Fruit fly (Drosophila melanogaster): ENCODE data around the gene Gr94a.

The Gr94a gene

DNA sequence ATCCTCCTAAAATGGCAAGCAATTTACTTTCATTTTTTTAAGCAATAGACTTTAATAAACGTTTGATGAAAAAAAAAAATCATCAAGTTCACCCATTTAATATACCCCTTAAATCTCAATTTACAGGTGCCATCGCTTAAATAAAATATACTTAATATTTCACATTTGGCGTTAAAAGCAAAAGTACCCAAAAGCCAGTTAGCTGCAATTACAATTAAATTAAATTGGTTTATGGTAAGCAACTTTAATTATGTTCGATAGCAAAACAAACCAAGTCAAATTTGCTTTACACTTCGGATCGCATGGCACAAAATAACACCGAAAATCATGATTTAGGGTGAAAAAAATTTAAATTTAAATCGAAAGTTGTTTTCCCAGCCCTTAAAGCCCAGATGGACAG lies 9.5 kb upstream of the Gr94a start, which contains the start of gene CG13838:
Gene CG13838, plus strand, starts transcription at position 301 of the 400 bp plus-strand sequence.
- TF ChIP-seq Dll (optimal IDR thresholded peaks at IDR 0.05) (no peak), EcR (GFP tag; optimal IDR thresholded peaks at IDR 0.05) (no peak), pan (optimal IDR thresholded peaks at IDR 0.05) (no peak), CG8478 (optimal IDR thresholded peaks at IDR 0.05) (no peak), psq (optimal IDR thresholded peaks at IDR 0.05) (no peak), usp (GFP tag; optimal IDR thresholded peaks at IDR 0.05) (no peak)

- TF ChIP-seq CG8478 (optimal IDR thresholded peaks at IDR 0.05) (no peak), psq (optimal IDR thresholded peaks at IDR 0.05) (no peak), EcR (GFP tag; optimal IDR thresholded peaks at IDR 0.05) (no peak), usp (GFP tag; optimal IDR thresholded peaks at IDR 0.05) (no peak), Dll (optimal IDR thresholded peaks at IDR 0.05) (no peak), pan (optimal IDR thresholded peaks at IDR 0.05) (no peak)
Measured at dm6 chr3R:23042746-23043265, 8.7 kb upstream of the Gr94a start.

DNA sequence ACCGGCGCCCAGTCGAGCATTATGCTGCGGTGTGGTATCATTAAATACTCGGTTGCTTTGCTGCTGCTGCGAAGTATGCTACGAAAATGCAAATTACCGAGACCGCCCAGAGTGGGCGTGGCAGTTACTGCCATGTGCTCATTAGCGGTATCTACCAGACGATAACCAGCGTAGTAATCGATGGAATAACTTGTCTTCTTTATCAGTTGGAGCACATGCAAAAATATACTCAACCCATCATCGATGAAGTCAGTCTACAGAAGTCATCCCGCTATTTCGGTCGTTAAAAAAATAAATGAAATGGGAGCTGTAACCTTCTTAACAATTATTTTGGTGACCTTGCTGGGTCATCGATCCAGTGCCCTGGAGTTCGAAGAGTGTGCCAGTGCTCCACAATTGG lies 7.8 kb upstream of the Gr94a start, which contains the start of gene CG13837:
Gene CG13837, plus strand, starts transcription at position 301 of the 400 bp plus-strand sequence.
- TF ChIP-seq EcR (GFP tag; optimal IDR thresholded peaks at IDR 0.05) = no peak
- no peak for TF ChIP-seq psq (optimal IDR thresholded peaks at IDR 0.05)
- no peak for TF ChIP-seq CG8478 (optimal IDR thresholded peaks at IDR 0.05)
- TF ChIP-seq usp (GFP tag; optimal IDR thresholded peaks at IDR 0.05) = no peak
- TF ChIP-seq pan (optimal IDR thresholded peaks at IDR 0.05) = no peak
- TF ChIP-seq Dll (optimal IDR thresholded peaks at IDR 0.05) = no peak

dm6 chr3R:23046529-23046943 lies 5.0 kb upstream of the Gr94a start:
- peak in 1 of 2 experiments; percentile 12 for TF ChIP-seq EcR (GFP tag; optimal IDR thresholded peaks at IDR 0.05)
- TF ChIP-seq Dll (optimal IDR thresholded peaks at IDR 0.05) = no peak

DNA sequence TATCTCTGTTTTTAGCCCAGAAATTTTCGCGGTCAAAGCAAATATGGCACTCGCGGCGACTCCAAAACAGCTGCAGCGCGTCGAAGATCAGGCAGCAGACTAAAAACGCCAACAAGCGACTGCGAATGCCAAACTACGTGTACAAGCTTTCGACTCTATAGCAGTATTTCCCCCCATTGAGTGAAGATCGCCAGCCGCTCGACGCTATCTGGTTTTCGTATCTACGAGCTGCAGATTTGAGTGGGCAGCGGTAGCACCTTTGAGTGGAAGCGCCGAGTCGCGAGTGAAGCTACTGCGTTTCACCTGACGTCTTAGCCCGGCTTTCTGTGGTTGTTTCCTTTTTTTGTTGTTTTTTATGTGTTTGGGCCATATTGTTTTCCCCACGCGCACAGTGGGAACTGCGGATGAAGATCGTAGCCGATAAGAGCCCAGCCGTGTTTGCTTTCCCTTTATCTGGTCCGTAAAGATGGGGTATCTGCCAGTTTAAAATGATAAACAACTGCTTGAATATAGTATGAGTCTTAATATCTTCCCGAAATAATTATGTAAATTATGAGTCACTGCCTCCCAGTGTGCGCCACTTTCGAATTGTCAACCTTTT lies 3.3 kb upstream of the Gr94a start, which contains the start of gene CG17121:
Gene CG17121, minus strand, starts transcription at position 126 of the 601 bp plus-strand sequence.
- TF ChIP-seq pan (optimal IDR thresholded peaks at IDR 0.05) (no peak), CG8478 (optimal IDR thresholded peaks at IDR 0.05) (no peak), usp (GFP tag; optimal IDR thresholded peaks at IDR 0.05) (no peak)

DNA sequence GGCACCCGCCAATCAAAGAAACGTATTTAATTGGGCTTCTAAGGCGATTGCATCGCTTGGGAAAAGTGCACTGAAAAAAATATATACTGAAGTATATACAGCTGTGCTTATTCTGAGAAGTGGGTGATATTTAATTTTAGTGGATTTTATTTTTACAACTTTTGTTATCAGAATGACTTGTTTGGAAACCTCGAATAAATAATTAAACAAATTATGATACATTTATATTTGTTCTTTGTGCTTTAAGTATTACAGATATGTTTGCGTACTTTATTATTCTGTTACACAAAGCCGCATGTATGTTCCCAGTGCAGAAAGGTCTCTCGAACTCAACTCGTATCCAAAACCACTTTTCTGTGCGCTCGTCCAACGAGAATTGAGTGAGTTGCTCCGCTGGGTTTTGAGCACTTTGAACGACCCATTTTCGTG lies 2.8 kb upstream of the Gr94a start:
- no peak for TF ChIP-seq psq (optimal IDR thresholded peaks at IDR 0.05)
- TF ChIP-seq Dll (optimal IDR thresholded peaks at IDR 0.05) = no peak
- TF ChIP-seq CG8478 (optimal IDR thresholded peaks at IDR 0.05) = no peak
- no peak for TF ChIP-seq usp (GFP tag; optimal IDR thresholded peaks at IDR 0.05)
- no peak for TF ChIP-seq pan (optimal IDR thresholded peaks at IDR 0.05)
- no peak for TF ChIP-seq EcR (GFP tag; optimal IDR thresholded peaks at IDR 0.05)

DNA sequence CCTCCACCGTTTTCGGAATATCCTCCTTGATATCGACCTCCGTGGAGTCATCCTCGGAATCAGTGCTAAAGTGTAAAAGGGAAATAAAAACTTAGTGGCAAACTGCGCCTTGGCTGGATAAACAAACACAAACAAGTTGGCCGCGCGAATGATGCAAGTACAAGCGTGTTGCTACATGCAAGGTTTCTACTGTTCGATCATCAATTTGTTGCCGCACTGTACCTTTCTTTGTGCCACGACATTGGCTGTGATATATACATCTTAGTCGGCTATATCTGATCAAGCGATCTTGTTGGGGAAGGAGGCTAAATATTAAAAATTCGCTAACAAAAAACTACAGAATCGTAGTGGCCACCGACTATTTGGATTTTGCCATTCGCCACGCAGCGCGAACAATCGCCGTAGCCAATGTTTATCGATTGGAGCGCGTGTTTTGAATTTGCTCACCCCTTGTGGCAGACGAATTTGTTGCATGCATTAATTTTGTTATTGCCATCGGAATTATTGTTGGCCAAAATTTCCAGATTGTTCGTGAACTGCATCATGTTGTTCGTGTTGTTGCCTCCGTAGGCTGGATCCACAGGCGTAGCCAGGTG lies 1.7 kb downstream of the Gr94a start:
- TF ChIP-seq EcR (GFP tag; optimal IDR thresholded peaks at IDR 0.05) = no peak
- no peak for TF ChIP-seq CG8478 (optimal IDR thresholded peaks at IDR 0.05)
- TF ChIP-seq Dll (optimal IDR thresholded peaks at IDR 0.05) = no peak
- no peak for TF ChIP-seq pan (optimal IDR thresholded peaks at IDR 0.05)
- TF ChIP-seq usp (GFP tag; optimal IDR thresholded peaks at IDR 0.05) = no peak
- no peak for TF ChIP-seq psq (optimal IDR thresholded peaks at IDR 0.05)

- TF ChIP-seq EcR (GFP tag; optimal IDR thresholded peaks at IDR 0.05) = no peak
- TF ChIP-seq pan (optimal IDR thresholded peaks at IDR 0.05) = no peak
- no peak for TF ChIP-seq Dll (optimal IDR thresholded peaks at IDR 0.05)
Measured at dm6 chr3R:23053936-23054335, 2.4 kb downstream of the Gr94a start, which contains the start of gene p53. TSS of gene p53 (minus strand) at chr3R:23054082.

dm6 chr3R:23056113-23056512 lies 4.6 kb downstream of the Gr94a start:
- no peak for TF ChIP-seq pan (optimal IDR thresholded peaks at IDR 0.05)
- TF ChIP-seq psq (optimal IDR thresholded peaks at IDR 0.05) = no peak
- TF ChIP-seq Dll (optimal IDR thresholded peaks at IDR 0.05) = no peak
- no peak for TF ChIP-seq EcR (GFP tag; optimal IDR thresholded peaks at IDR 0.05)
- no peak for TF ChIP-seq usp (GFP tag; optimal IDR thresholded peaks at IDR 0.05)
- TF ChIP-seq CG8478 (optimal IDR thresholded peaks at IDR 0.05) = no peak

dm6 chr3R:23056753-23057152 lies 5.3 kb downstream of the Gr94a start:
- no peak for TF ChIP-seq usp (GFP tag; optimal IDR thresholded peaks at IDR 0.05)
- no peak for TF ChIP-seq pan (optimal IDR thresholded peaks at IDR 0.05)
- no peak for TF ChIP-seq EcR (GFP tag; optimal IDR thresholded peaks at IDR 0.05)
- TF ChIP-seq psq (optimal IDR thresholded peaks at IDR 0.05) = no peak
- no peak for TF ChIP-seq Dll (optimal IDR thresholded peaks at IDR 0.05)
- TF ChIP-seq CG8478 (optimal IDR thresholded peaks at IDR 0.05) = no peak

DNA sequence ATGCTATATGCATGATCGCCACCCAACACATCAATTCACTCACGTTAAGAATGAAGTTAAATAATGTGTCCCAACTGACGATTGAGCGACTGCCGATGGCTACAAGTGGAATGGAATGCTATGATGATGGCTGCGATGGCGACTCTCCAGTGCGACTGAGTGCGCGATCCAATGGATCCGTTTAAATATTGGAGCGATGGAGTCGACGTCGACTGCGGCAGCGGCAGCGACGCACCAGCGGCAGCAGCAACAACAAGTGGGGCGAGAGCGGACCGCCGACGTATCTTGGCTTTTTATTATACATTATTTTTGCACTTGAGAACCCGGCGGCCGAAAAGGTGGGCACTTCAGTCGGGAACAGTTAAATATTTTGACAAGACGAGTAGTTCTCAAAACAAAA lies 5.9 kb downstream of the Gr94a start:
- no peak for TF ChIP-seq psq (optimal IDR thresholded peaks at IDR 0.05)
- TF ChIP-seq usp (GFP tag; optimal IDR thresholded peaks at IDR 0.05) = no peak
- TF ChIP-seq CG8478 (optimal IDR thresholded peaks at IDR 0.05) = no peak
- no peak for TF ChIP-seq Dll (optimal IDR thresholded peaks at IDR 0.05)
- TF ChIP-seq EcR (GFP tag; optimal IDR thresholded peaks at IDR 0.05) = no peak
- no peak for TF ChIP-seq pan (optimal IDR thresholded peaks at IDR 0.05)

DNA sequence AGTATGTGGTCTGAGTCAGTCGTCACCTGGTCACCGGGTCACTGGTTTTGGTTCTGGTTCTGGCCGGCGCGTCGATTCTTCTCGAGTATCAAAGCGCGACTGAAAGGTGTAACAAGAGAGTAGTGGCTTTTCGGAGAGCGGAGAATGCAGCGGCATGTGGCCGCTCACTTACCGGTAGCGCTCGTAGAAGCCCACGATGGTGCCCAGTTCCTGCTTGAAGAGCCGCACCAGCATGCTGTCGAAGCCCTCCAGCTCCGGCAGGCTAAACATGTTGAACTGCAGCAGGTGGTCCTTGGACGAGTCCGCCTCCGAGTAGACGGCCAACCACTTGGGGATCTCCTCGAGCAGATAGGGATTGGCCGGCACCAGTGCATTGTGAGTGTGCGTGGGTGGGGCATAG lies 7.4 kb downstream of the Gr94a start, which contains the start of gene Ctns:
Gene Ctns, minus strand, starts transcription at position 101 of the 400 bp plus-strand sequence.
- TF ChIP-seq psq (optimal IDR thresholded peaks at IDR 0.05) (no peak), pan (optimal IDR thresholded peaks at IDR 0.05) (no peak), Dll (optimal IDR thresholded peaks at IDR 0.05) (no peak), CG8478 (optimal IDR thresholded peaks at IDR 0.05) (no peak), usp (GFP tag; optimal IDR thresholded peaks at IDR 0.05) (no peak), EcR (GFP tag; optimal IDR thresholded peaks at IDR 0.05) (no peak)
